Worm (Caenorhabditis elegans) whole organism, L3 larva: Measurements from ENCODE around the gene F47F2.1.

Experiments
- aly-2 ChIP-seq: fragments of 150-350 bp; optimal IDR thresholded peaks from 2 replicates; lab custom pipeline; 2014; ENCODE audit warnings: missing biosample characterization, missing genetic modification characterization
- egl-5 ChIP-seq: fragments of 150-350 bp; optimal IDR thresholded peaks from 2 replicates; lab custom pipeline; 2017; ENCODE audit warnings: missing biosample characterization, missing genetic modification reagents, missing genetic modification characterization, inconsistent platforms
- eor-1 ChIP-seq, 2 experiments: fragments of 150-350 bp; optimal IDR thresholded peaks; 2 replicates each; lab custom pipeline; 2014 to 2018; ENCODE audit warnings: missing biosample characterization in 2 of 2, missing genetic modification characterization in 2 of 2
- nhr-11 ChIP-seq: fragments of 150-350 bp; optimal IDR thresholded peaks from 2 replicates; lab custom pipeline; 2014; ENCODE audit warnings: missing biosample characterization, missing genetic modification characterization
- pha-4 ChIP-seq: fragments of 150-350 bp; optimal IDR thresholded peaks from 2 replicates; lab custom pipeline; 2014; ENCODE audit warnings: missing biosample characterization, missing genetic modification reagents, missing genetic modification characterization
- pqm-1 ChIP-seq: fragments of 150-350 bp; optimal IDR thresholded peaks from 2 replicates; lab custom pipeline; 2017; ENCODE audit warnings: missing biosample characterization, missing genetic modification characterization, inconsistent platforms
- sea-2 ChIP-seq: fragments of 150-350 bp; sonication (generic microtip); optimal IDR thresholded peaks from 4 replicates; lab custom pipeline; 2014; ENCODE audit warnings: missing biosample characterization, missing genetic modification reagents, missing genetic modification characterization
- skn-1 ChIP-seq: fragments of 150-350 bp; optimal IDR thresholded peaks from 2 replicates; lab custom pipeline; 2014; ENCODE audit warnings: missing biosample characterization, missing genetic modification characterization
- unc-39 ChIP-seq: sonication (generic microtip); optimal IDR thresholded peaks from 4 replicates; lab custom pipeline; 2017; ENCODE audit warnings: missing biosample characterization, missing genetic modification characterization
- unc-62 ChIP-seq: fragments of 150-350 bp; sonication (generic microtip); optimal IDR thresholded peaks from 4 replicates; lab custom pipeline; 2014; ENCODE audit warnings: missing biosample characterization, missing genetic modification reagents, missing genetic modification characterization
- ztf-11 ChIP-seq: fragments of 150-350 bp; optimal IDR thresholded peaks from 2 replicates; lab custom pipeline; 2014; ENCODE audit warnings: missing biosample characterization, missing genetic modification characterization

DNA sequence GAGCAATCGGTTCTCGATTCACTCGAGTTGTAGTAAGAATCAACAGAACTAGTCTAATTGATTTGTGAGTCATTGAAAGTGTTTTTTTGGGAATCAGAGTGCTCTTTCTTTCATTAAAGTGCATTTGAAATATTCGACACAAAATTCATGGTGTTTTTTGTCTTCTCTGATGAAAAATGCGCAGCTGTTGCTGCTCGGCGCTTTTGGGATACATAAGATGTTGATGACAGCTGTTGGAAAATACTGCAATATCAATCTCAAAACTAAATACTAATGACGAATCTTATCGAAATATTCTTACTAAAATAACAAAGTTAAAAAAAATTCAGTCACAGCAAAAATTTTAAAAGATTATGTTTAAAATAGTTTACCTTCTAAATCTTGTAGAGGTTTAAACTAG lies 17.0 kb upstream of the F47F2.1 start:
- TF ChIP-seq egl-5 (tag; lab: Kevin White, UChicago) (no peak), ztf-11 (tag; lab: Kevin White, UChicago) (no peak), skn-1 (tag; lab: Kevin White, UChicago) (no peak), pha-4 (tag; lab: Kevin White, UChicago) (no peak), sea-2 (GFP tag; lab: Kevin White, UChicago) (no peak), unc-62 (no peak), unc-39 (tag; lab: Kevin White, UChicago) (no peak), pqm-1 (tag; lab: Kevin White, UChicago) (no peak), nhr-11 (tag; lab: Kevin White, UChicago) (no peak), eor-1 (tag; optimal IDR thresholded peaks at IDR 0.05; lab: Kevin White, UChicago) (no peak), aly-2 (tag; lab: Kevin White, UChicago) (no peak)
